Worm (Caenorhabditis elegans): ENCODE results near the gene mrps-34.
A peak's percentile ranks its signal among the peaks of the same experiment; 100 is the strongest.

mrps-34 gene

DNA sequence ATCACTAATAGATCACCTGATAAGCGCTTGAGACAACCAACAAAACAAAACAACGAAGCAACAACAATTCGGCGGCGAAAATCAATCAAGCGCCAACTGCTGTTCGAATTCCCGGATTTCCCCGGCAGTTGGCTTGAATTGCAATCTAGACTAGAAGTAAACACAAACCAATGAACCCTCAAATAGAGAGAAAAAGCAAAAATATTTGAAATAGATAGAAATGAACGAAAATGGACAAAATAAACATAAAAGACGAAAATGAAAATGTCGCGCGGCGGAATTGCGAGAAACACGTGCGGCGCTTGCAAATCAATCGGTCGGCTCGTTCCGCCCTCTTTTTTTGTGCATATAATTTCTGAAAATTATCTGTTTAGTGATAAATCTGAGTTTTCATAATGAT is 26.2 kb upstream of the mrps-34 start, which contains the start of gene idhg-1:
idhg-1 (plus strand) TSS at position 343 of the 400 bp plus-strand sequence.
- TF ChIP-seq ceh-8 (GFP tag; optimal IDR thresholded peaks at IDR 0.05) (no peak), dsc-1 (tag; optimal IDR thresholded peaks at IDR 0.05) (peak; percentile 79), irx-1 (tag; optimal IDR thresholded peaks at IDR 0.05) (peak; percentile 34), tbx-2 (tag; optimal IDR thresholded peaks at IDR 0.05) (peak; percentile 52), jun-1 (tag; optimal IDR thresholded peaks at IDR 0.05) (no peak), C04F5.9 (tag; optimal IDR thresholded peaks at IDR 0.05) (no peak), Y116A8C.19 (tag; optimal IDR thresholded peaks at IDR 0.05; ENCODE audit: borderline replicate concordance) (no peak), sptf-1 (tag; optimal IDR thresholded peaks at IDR 0.05) (no peak), tlp-1 (tag; optimal IDR thresholded peaks at IDR 0.05) (no peak), ceh-90 (tag; optimal IDR thresholded peaks at IDR 0.05) (no peak), hpl-2 (GFP tag; optimal IDR thresholded peaks at IDR 0.05) (no peak), unc-86 (tag; optimal IDR thresholded peaks at IDR 0.05) (peak; percentile 64), unc-62 (GFP tag; optimal IDR thresholded peaks at IDR 0.05) (no peak), nhr-84 (tag; optimal IDR thresholded peaks at IDR 0.05) (peak; percentile 26), vab-15 (tag; optimal IDR thresholded peaks at IDR 0.05) (peak; percentile 3), unc-98 (GFP tag; IDR thresholded peaks at IDR 0.05) (no peak), lir-3 (tag; optimal IDR thresholded peaks at IDR 0.05; ENCODE audit: poor library complexity) (peak; percentile 63), nhr-237 (tag; optimal IDR thresholded peaks at IDR 0.05) (no peak), dpl-1 (GFP tag; optimal IDR thresholded peaks at IDR 0.05) (peak; percentile 47 to 61 (median 58)), egl-27 (tag; optimal IDR thresholded peaks at IDR 0.05) (no peak), fkh-10 (GFP tag; optimal IDR thresholded peaks at IDR 0.05) (no peak), snpc-4 (tag; optimal IDR thresholded peaks at IDR 0.05) (peak; percentile 58), mep-1 (tag; optimal IDR thresholded peaks at IDR 0.05) (peak; percentile 59), nhr-19 (GFP tag; conservative IDR thresholded peaks at IDR 0.05) (peak; percentile 88), lin-15B (tag; optimal IDR thresholded peaks at IDR 0.05) (peak; percentile 4), C16A3.4 (tag; optimal IDR thresholded peaks at IDR 0.05) (peak; percentile 64), nhr-47 (tag; optimal IDR thresholded peaks at IDR 0.05) (peak; percentile 76), mef-2 (tag; optimal IDR thresholded peaks at IDR 0.05) (no peak), ets-5 (GFP tag; IDR thresholded peaks at IDR 0.05) (no peak), nhr-85 (tag) (peak; percentile 86), aha-1 (tag; optimal IDR thresholded peaks at IDR 0.05) (no peak), grh-1 (GFP tag; IDR thresholded peaks at IDR 0.05) (no peak), F16B12.6 (tag; optimal IDR thresholded peaks at IDR 0.05) (peak; percentile 29), mab-9 (GFP tag; IDR thresholded peaks at IDR 0.05) (no peak), sup-37 (GFP tag; optimal IDR thresholded peaks at IDR 0.05) (no peak), unc-30 (tag; optimal IDR thresholded peaks at IDR 0.05) (no peak), rnt-1 (tag; optimal IDR thresholded peaks at IDR 0.05) (peak; percentile 60), fos-1 (tag; optimal IDR thresholded peaks at IDR 0.05) (no peak), sox-4 (tag; optimal IDR thresholded peaks at IDR 0.05) (peak; percentile 24), lin-39 (tag; optimal IDR thresholded peaks at IDR 0.05) (peak; percentile 35), ceh-88 (GFP tag; IDR thresholded peaks at IDR 0.05) (peak; percentile 26; the same call in 1 of the 2 replicates), nhr-12 (tag; optimal IDR thresholded peaks at IDR 0.05) (no peak), ztf-11 (tag; optimal IDR thresholded peaks at IDR 0.05) (peak in 1 of 2 experiments; percentile 55), blmp-1 (tag; optimal IDR thresholded peaks at IDR 0.05) (peak; percentile 33), efl-3 (GFP tag; optimal IDR thresholded peaks at IDR 0.05) (no peak), nhr-90 (tag; optimal IDR thresholded peaks at IDR 0.05; ENCODE audit: poor library complexity) (peak; percentile 71), elt-3 (tag; optimal IDR thresholded peaks at IDR 0.05) (peak in 1 of 6 experiments; percentile 23), aly-2 (tag; optimal IDR thresholded peaks at IDR 0.05) (no peak), nhr-28 (tag; optimal IDR thresholded peaks at IDR 0.05) (no peak), zip-4 (GFP tag; optimal IDR thresholded peaks at IDR 0.05) (no peak), egl-13 (tag; optimal IDR thresholded peaks at IDR 0.05) (peak; percentile 40), fkh-8 (tag; optimal IDR thresholded peaks at IDR 0.05) (peak; percentile 37), ama-1 (optimal IDR thresholded peaks at IDR 0.05) (no peak), unc-130 (tag; optimal IDR thresholded peaks at IDR 0.05) (peak; percentile 61)

All from whole organism, L1 larva.